Fruit fly (Drosophila melanogaster): Measurements from ENCODE around the gene CG18599.

The CG18599 gene

dm6 chr3R:18314320-18314719, 46.7 kb downstream of the CG18599 start, which contains the start of gene PKD:
TSS of gene PKD (minus strand) at chr3R:18314407.
- TF ChIP-seq CG4820 (GFP tag; optimal IDR thresholded peaks at IDR 0.05) (no peak), Hr3 (GFP tag; optimal IDR thresholded peaks at IDR 0.05) (no peak), chn (GFP tag; optimal IDR thresholded peaks at IDR 0.05) (no peak), Hr39 (optimal IDR thresholded peaks at IDR 0.05) (no peak), CG2678 (tag; optimal IDR thresholded peaks at IDR 0.05) (no peak), sug (tag; optimal IDR thresholded peaks at IDR 0.05) (no peak), Deaf1 (tag; optimal IDR thresholded peaks at IDR 0.05) (peak; percentile 87), Fer3 (tag; optimal IDR thresholded peaks at IDR 0.05) (no peak), CG13775 (GFP tag; optimal IDR thresholded peaks at IDR 0.05) (no peak), hth (optimal IDR thresholded peaks at IDR 0.05) (no peak), CG18011 (GFP tag; optimal IDR thresholded peaks at IDR 0.05) (no peak), Mrtf (GFP tag; IDR thresholded peaks at IDR 0.05) (no peak), CG31441 (GFP tag; IDR thresholded peaks at IDR 0.05) (no peak), lmd (GFP tag; IDR thresholded peaks at IDR 0.05) (no peak), pan (optimal IDR thresholded peaks at IDR 0.05) (no peak), pan (GFP tag; optimal IDR thresholded peaks at IDR 0.05 in 1 of 2, IDR thresholded peaks at IDR 0.05 in 1 of 2) (no peak), CG6854 (GFP tag; optimal IDR thresholded peaks at IDR 0.05) (no peak), unc-4 (GFP tag; IDR thresholded peaks at IDR 0.05; ENCODE audit: partially characterized antibody) (no peak), CG32772 (GFP tag; IDR thresholded peaks at IDR 0.05) (no peak), CG34376 (GFP tag; optimal IDR thresholded peaks at IDR 0.05) (peak; percentile 24), vfl (GFP tag; optimal IDR thresholded peaks at IDR 0.05) (no peak), CG33213 (GFP tag; optimal IDR thresholded peaks at IDR 0.05) (no peak), CG8944 (GFP tag; optimal IDR thresholded peaks at IDR 0.05) (no peak), luna (GFP tag; optimal IDR thresholded peaks at IDR 0.05) (no peak), Med (GFP tag) (peak; percentile 65), Xbp1 (GFP tag; optimal IDR thresholded peaks at IDR 0.05) (no peak), CG10959 (GFP tag; IDR thresholded peaks at IDR 0.05) (no peak), Ravus (GFP tag; IDR thresholded peaks at IDR 0.05) (no peak), so (GFP tag; IDR thresholded peaks at IDR 0.05) (0 out of 3 replicates have a peak, but pooled peaks have one; percentile 25), CG3847 (GFP tag; IDR thresholded peaks at IDR 0.05) (no peak), Trl (optimal IDR thresholded peaks at IDR 0.05) (peak in 1 of 2 experiments; percentile 56), Trl (GFP tag; optimal IDR thresholded peaks at IDR 0.05) (no peak), CG6791 (GFP tag; IDR thresholded peaks at IDR 0.05; ENCODE audit: partially characterized antibody) (no peak), sim (GFP tag; IDR thresholded peaks at IDR 0.05) (no peak), kay (GFP tag; optimal IDR thresholded peaks at IDR 0.05) (no peak), mirr (GFP tag; optimal IDR thresholded peaks at IDR 0.05) (no peak), wdn (GFP tag; IDR thresholded peaks at IDR 0.05) (0 out of 2 replicates have a peak, but pooled peaks have one; percentile 36), bbx (GFP tag; IDR thresholded peaks at IDR 0.05; ENCODE audit: partially characterized antibody) (0 out of 2 replicates have a peak, but pooled peaks have one; percentile 19), Sox100B (GFP tag; optimal IDR thresholded peaks at IDR 0.05) (no peak), prd (optimal IDR thresholded peaks at IDR 0.05) (no peak), prd (GFP tag; IDR thresholded peaks at IDR 0.05) (0 out of 3 replicates have a peak, but pooled peaks have one; percentile 16), dmrt11E (tag; optimal IDR thresholded peaks at IDR 0.05) (no peak), CG8478 (optimal IDR thresholded peaks at IDR 0.05) (no peak), gfzf (GFP tag; optimal IDR thresholded peaks at IDR 0.05) (no peak), crol (GFP tag; IDR thresholded peaks at IDR 0.05) (peak; percentile 77), phol (tag; optimal IDR thresholded peaks at IDR 0.05) (no peak), CG9215 (GFP tag; IDR thresholded peaks at IDR 0.05) (no peak), Hr51 (GFP tag; optimal IDR thresholded peaks at IDR 0.05) (no peak), CG4360 (GFP tag; IDR thresholded peaks at IDR 0.05) (no peak), CG12236 (GFP tag; optimal IDR thresholded peaks at IDR 0.05) (no peak), CG8359 (GFP tag; optimal IDR thresholded peaks at IDR 0.05; ENCODE audit: borderline replicate concordance) (no peak), NC2β (GFP tag; optimal IDR thresholded peaks at IDR 0.05) (no peak), CG33557 (GFP tag; optimal IDR thresholded peaks at IDR 0.05) (no peak), jing (GFP tag; optimal IDR thresholded peaks at IDR 0.05) (no peak)

All from whole organism, embryonic.